Fruit fly (Drosophila melanogaster): ENCODE results near the gene CG5746.
A peak's percentile ranks its signal among the peaks of the same experiment; 100 is the strongest.

CG5746 gene

dm6 chr3R:24295556-24296465 lies 52.8 kb downstream of the CG5746 start (continued):
- peak; percentile 65 for TF ChIP-seq CrebB (tag; optimal IDR thresholded peaks at IDR 0.05)
- no peak for TF ChIP-seq CG34376 (GFP tag; optimal IDR thresholded peaks at IDR 0.05)
- no peak for TF ChIP-seq CG9797 (GFP tag; optimal IDR thresholded peaks at IDR 0.05)
- TF ChIP-seq CG4328 (GFP tag; optimal IDR thresholded peaks at IDR 0.05) = no peak
- no peak for TF ChIP-seq CG5180 (GFP tag; optimal IDR thresholded peaks at IDR 0.05)
- peak; percentile 60 for TF ChIP-seq CG17568 (GFP tag; optimal IDR thresholded peaks at IDR 0.05)
- no peak for TF ChIP-seq zen2 (GFP tag; IDR thresholded peaks at IDR 0.05; ENCODE audit: partially characterized antibody)
- peak; percentile 29 for TF ChIP-seq gcm (GFP tag; optimal IDR thresholded peaks at IDR 0.05)
- TF ChIP-seq fu2 (GFP tag; optimal IDR thresholded peaks at IDR 0.05) = peak; percentile 54
- TF ChIP-seq NC2β (GFP tag; optimal IDR thresholded peaks at IDR 0.05) = peak; percentile 54
- TF ChIP-seq CG1602 (GFP tag; optimal IDR thresholded peaks at IDR 0.05) = peak; percentile 76
- TF ChIP-seq CG3065 (GFP tag; optimal IDR thresholded peaks at IDR 0.05) = peak; percentile 22
- peak; percentile 32 for TF ChIP-seq Spps (tag; optimal IDR thresholded peaks at IDR 0.05)
- TF ChIP-seq tna (GFP tag; IDR thresholded peaks at IDR 0.05; ENCODE audit: partially characterized antibody) = no peak
- TF ChIP-seq stwl (tag; optimal IDR thresholded peaks at IDR 0.05) = peak; percentile 17
- TF ChIP-seq E2f2 (GFP tag; IDR thresholded peaks at IDR 0.05) = peak; percentile 61
- no peak for TF ChIP-seq CG14965 (GFP tag; optimal IDR thresholded peaks at IDR 0.05; ENCODE audit: borderline replicate concordance)
- peak; percentile 29 for TF ChIP-seq D19B (GFP tag; optimal IDR thresholded peaks at IDR 0.05)
- peak; percentile 22 for TF ChIP-seq CG31388 (GFP tag; optimal IDR thresholded peaks at IDR 0.05)
- no peak for TF ChIP-seq Sry-β (GFP tag; optimal IDR thresholded peaks at IDR 0.05)
- TF ChIP-seq CG10979 (tag; optimal IDR thresholded peaks at IDR 0.05) = peak; percentile 41
- TF ChIP-seq zfh2 (GFP tag; optimal IDR thresholded peaks at IDR 0.05) = peak; percentile 72
- peak; percentile 67 for TF ChIP-seq fd96Cb (tag; optimal IDR thresholded peaks at IDR 0.05)
- peak; percentile 71 for TF ChIP-seq CG7786 (GFP tag; optimal IDR thresholded peaks at IDR 0.05)
- TF ChIP-seq sima (GFP tag; optimal IDR thresholded peaks at IDR 0.05) = no peak
- TF ChIP-seq nmo (GFP tag; optimal IDR thresholded peaks at IDR 0.05) = peak; percentile 73
- TF ChIP-seq CG8281 (tag; optimal IDR thresholded peaks at IDR 0.05) = peak; percentile 3
- TF ChIP-seq esg (GFP tag; conservative IDR thresholded peaks at IDR 0.05) = peak; percentile 75
- peak; percentile 5 for TF ChIP-seq Meics (GFP tag; optimal IDR thresholded peaks at IDR 0.05)
- TF ChIP-seq Myb (GFP tag; optimal IDR thresholded peaks at IDR 0.05) = peak; percentile 30
- TF ChIP-seq CG32772 (GFP tag; IDR thresholded peaks at IDR 0.05) = peak; percentile 74
- TF ChIP-seq CG12236 (GFP tag; optimal IDR thresholded peaks at IDR 0.05) = peak; percentile 22
- TF ChIP-seq CG6175 (GFP tag; IDR thresholded peaks at IDR 0.05) = peak; percentile 72; the same call in 2 of the 3 replicates
- TF ChIP-seq CG3281 (GFP tag; optimal IDR thresholded peaks at IDR 0.05) = peak; percentile 75
- TF ChIP-seq CG10321 (GFP tag; IDR thresholded peaks at IDR 0.05) = peak; percentile 56; the same call in 1 of the 2 replicates
- no peak for TF ChIP-seq BEAF-32 (GFP tag; optimal IDR thresholded peaks at IDR 0.05)
- TF ChIP-seq corto (GFP tag; optimal IDR thresholded peaks at IDR 0.05) = peak; percentile 97
- peak; percentile 72 for TF ChIP-seq CG32767 (GFP tag; IDR thresholded peaks at IDR 0.05)
- TF ChIP-seq CG12299 (tag; optimal IDR thresholded peaks at IDR 0.05) = peak; percentile 65
- no peak for TF ChIP-seq exex (tag; optimal IDR thresholded peaks at IDR 0.05)
- peak; percentile 80 for TF ChIP-seq CG6689 (GFP tag; IDR thresholded peaks at IDR 0.05)
- no peak for TF ChIP-seq sc (optimal IDR thresholded peaks at IDR 0.05)
- peak; percentile 22 for TF ChIP-seq sc (GFP tag; optimal IDR thresholded peaks at IDR 0.05)
- peak; percentile 38 for TF ChIP-seq Deaf1 (tag; optimal IDR thresholded peaks at IDR 0.05)
- peak; percentile 82 for TF ChIP-seq Taf1 (GFP tag; IDR thresholded peaks at IDR 0.05)
- TF ChIP-seq Side (GFP tag; optimal IDR thresholded peaks at IDR 0.05) = peak; percentile 58
- TF ChIP-seq CG12744 (GFP tag; optimal IDR thresholded peaks at IDR 0.05) = peak; percentile 76
- peak; percentile 32 for TF ChIP-seq CG4424 (GFP tag; optimal IDR thresholded peaks at IDR 0.05)
